Worm (Caenorhabditis elegans): ENCODE measurements around the gene D1086.1.

The D1086.1 gene

DNA sequence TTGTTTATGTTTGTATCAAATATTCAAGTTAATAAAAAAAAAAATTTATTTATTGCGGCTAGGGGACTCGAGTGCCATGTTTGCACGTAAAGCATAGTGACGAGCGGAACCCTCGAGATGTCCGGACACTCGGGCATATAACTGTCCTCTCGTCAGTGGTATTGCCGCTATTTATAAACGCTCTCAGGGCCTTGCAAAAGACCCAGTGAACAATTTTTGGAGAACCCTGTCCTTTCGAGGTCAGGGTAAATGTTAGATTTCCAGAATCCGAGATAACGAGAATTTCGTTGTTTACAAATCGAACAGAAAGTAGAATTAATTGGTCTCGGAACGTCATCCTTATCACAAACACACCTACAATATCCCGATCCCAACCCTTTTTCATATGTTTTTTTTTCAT lies 6.3 kb upstream of the D1086.1 start, which contains the start of gene D1086.3 (continued):
- TF ChIP-seq ztf-18 (tag; optimal IDR thresholded peaks at IDR 0.05), result peak; percentile 35
- peak; percentile 69 for TF ChIP-seq F33H1.4 (GFP tag; IDR thresholded peaks at IDR 0.05)
- TF ChIP-seq lir-1 (GFP tag; conservative IDR thresholded peaks at IDR 0.05), result no peak
- TF ChIP-seq attf-3 (GFP tag; conservative IDR thresholded peaks at IDR 0.05), result peak; percentile 32; the same call in 1 of the 2 replicates
- peak; percentile 98 for TF ChIP-seq snpc-3.4 (tag; optimal IDR thresholded peaks at IDR 0.05)
- TF ChIP-seq mxl-1 (tag; optimal IDR thresholded peaks at IDR 0.05), result peak; percentile 51
- TF ChIP-seq ztf-22 (GFP tag; optimal IDR thresholded peaks at IDR 0.05), result no peak
- TF ChIP-seq nfya-2 (GFP tag; IDR thresholded peaks at IDR 0.05), result no peak
- TF ChIP-seq attf-6 (GFP tag; IDR thresholded peaks at IDR 0.05), result peak; percentile 93
- TF ChIP-seq lin-26 (GFP tag; IDR thresholded peaks at IDR 0.05), result 0 out of 2 replicates have a peak, but pooled peaks have one; percentile 54
- TF ChIP-seq rec-8 (tag; optimal IDR thresholded peaks at IDR 0.05), result peak; percentile 16 to 38
- TF ChIP-seq F37B4.10 (GFP tag; IDR thresholded peaks at IDR 0.05), result no peak
- peak; percentile 75 for TF ChIP-seq madf-8 (GFP tag; conservative IDR thresholded peaks at IDR 0.05)
- TF ChIP-seq lsl-1 (GFP tag; optimal IDR thresholded peaks at IDR 0.05), result peak; percentile 73
- peak; percentile 59 for TF ChIP-seq unc-130 (GFP tag; optimal IDR thresholded peaks at IDR 0.05)

DNA sequence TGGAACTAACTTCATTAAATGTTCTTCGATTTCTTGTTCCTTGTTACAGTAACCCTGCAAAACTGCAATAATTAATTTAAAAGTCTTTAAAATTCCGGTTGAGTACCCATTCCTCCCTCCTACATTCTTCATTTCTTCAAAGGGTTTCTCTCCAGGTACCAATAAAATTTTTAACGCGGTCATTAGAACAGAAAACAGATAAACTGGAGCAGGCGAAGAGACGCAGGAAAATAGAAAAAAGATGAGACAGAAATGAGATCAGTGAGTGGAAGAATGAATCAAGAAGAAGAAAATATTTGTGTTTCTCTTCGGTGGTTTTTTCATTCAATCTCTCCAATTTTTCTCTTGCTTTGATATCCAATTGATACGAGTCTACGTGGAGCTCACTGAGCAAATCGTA lies 4.9 kb upstream of the D1086.1 start, which contains the start of gene D1086.8:
TSS of gene D1086.8 (plus strand) at position 301 of the 400 bp plus-strand sequence.
- TF ChIP-seq snpc-1.1 (tag; optimal IDR thresholded peaks at IDR 0.05; ENCODE audit: insufficient read depth) (no peak), egrh-3 (GFP tag; IDR thresholded peaks at IDR 0.05) (no peak), D2030.7 (GFP tag; IDR thresholded peaks at IDR 0.05) (no peak), somi-1 (GFP tag; optimal IDR thresholded peaks at IDR 0.05) (no peak), nhr-27 (tag; optimal IDR thresholded peaks at IDR 0.05) (no peak), dpl-1 (GFP tag; optimal IDR thresholded peaks at IDR 0.05) (no peak), nhr-179 (tag; optimal IDR thresholded peaks at IDR 0.05) (no peak), F33H1.4 (GFP tag; IDR thresholded peaks at IDR 0.05) (no peak), ztf-28 (GFP tag; IDR thresholded peaks at IDR 0.05) (no peak), efl-1 (GFP tag; optimal IDR thresholded peaks at IDR 0.05) (no peak), ama-1 (optimal IDR thresholded peaks at IDR 0.05) (no peak), ama-1 (GFP tag; optimal IDR thresholded peaks at IDR 0.05) (no peak), lin-54 (GFP tag; optimal IDR thresholded peaks at IDR 0.05) (no peak), F23B12.7 (tag; optimal IDR thresholded peaks at IDR 0.05; ENCODE audit: insufficient read depth) (no peak), madf-6 (GFP tag; IDR thresholded peaks at IDR 0.05) (no peak), Y53G8AR.9 (GFP tag; conservative IDR thresholded peaks at IDR 0.05) (no peak), lsy-27 (tag; optimal IDR thresholded peaks at IDR 0.05; ENCODE audit: borderline replicate concordance, insufficient read depth) (no peak), mcd-1 (GFP tag; IDR thresholded peaks at IDR 0.05) (no peak), Y53F4B.3 (GFP tag; IDR thresholded peaks at IDR 0.05) (no peak)

DNA sequence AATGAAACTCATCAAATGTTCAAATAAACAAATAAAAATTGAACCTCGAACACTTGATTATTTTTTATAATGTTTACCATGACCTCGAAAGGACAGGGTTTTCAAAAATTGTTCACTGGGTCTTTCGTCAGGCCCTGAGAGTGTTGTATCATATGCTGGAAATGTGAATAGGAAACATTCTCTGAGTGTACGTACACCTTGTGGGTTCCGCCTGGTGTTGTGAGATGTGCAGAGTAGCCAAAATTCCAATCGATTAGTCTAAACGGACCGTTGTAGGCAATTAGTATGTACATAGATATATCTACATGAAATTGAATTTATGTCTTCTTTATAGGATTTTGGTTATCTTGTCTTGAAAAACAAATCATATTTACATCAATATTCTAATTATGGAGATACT lies 4.1 kb upstream of the D1086.1 start:
- TF ChIP-seq snpc-1.1 (tag; optimal IDR thresholded peaks at IDR 0.05; ENCODE audit: insufficient read depth) (peak; percentile 59), snpc-4 (GFP tag; optimal IDR thresholded peaks at IDR 0.05) (no peak), snpc-4 (tag; optimal IDR thresholded peaks at IDR 0.05) (peak in 2 of 4 experiments; percentile 36 to 70), hmg-1.2 (GFP tag; IDR thresholded peaks at IDR 0.05) (peak; percentile 24; the same call in 1 of the 2 replicates), lin-54 (GFP tag; optimal IDR thresholded peaks at IDR 0.05) (no peak), ztf-6 (GFP tag; IDR thresholded peaks at IDR 0.05) (no peak), tbp1 (GFP tag; optimal IDR thresholded peaks at IDR 0.05) (peak; percentile 16)

Measured in whole organism, young adult.